Worm (Caenorhabditis elegans) whole organism, L4 larva: ENCODE results near the gene C35D10.8.

ENCODE experiments used
- F44E2.7 ChIP-seq: fragments of 200-800 bp; sonication (Bioruptor generic); IDR thresholded peaks from 2 replicates; pipeline ENCODE4 v2.1.2; 2022; ENCODE audit warnings: missing genetic modification characterization, missing compliant biosample characterization
- T26A8.4 ChIP-seq: fragments of 200-800 bp; sonication (Bioruptor generic); IDR thresholded peaks from 2 replicates; pipeline ENCODE4 v1.3.6; 2022; ENCODE audit warnings: missing genetic modification characterization, missing compliant biosample characterization
- ZK337.2 ChIP-seq: fragments of 200-800 bp; sonication (Bioruptor generic); IDR thresholded peaks from 2 replicates; pipeline ENCODE4 v1.3.6; 2022; ENCODE audit warnings: missing genetic modification reagents, missing genetic modification characterization, missing compliant biosample characterization
- aha-1 ChIP-seq: fragments of 150-350 bp; peaks from one replicate; lab custom pipeline; 2014; ENCODE audit warnings: missing biosample characterization, missing genetic modification characterization
- ceh-20 ChIP-seq: fragments of 200-800 bp; sonication (Bioruptor generic); IDR thresholded peaks from 2 replicates; pipeline ENCODE4 v1.3.6; 2022; ENCODE audit warnings: missing genetic modification reagents, missing genetic modification characterization, missing compliant biosample characterization
- ceh-28 ChIP-seq: fragments of 150-350 bp; optimal IDR thresholded peaks from 2 replicates; lab custom pipeline; 2014; ENCODE audit warnings: missing biosample characterization, missing genetic modification reagents, missing genetic modification characterization
- ceh-44 ChIP-seq: fragments of 200-800 bp; sonication (Bioruptor generic); IDR thresholded peaks from 2 replicates; pipeline ENCODE4 v1.3.6; 2022; ENCODE audit warnings: missing genetic modification reagents, missing genetic modification characterization, missing compliant biosample characterization
- ceh-62 ChIP-seq: sonication (generic microtip); optimal IDR thresholded peaks from 2 replicates; lab custom pipeline; 2017; ENCODE audit warnings: missing biosample characterization, missing genetic modification characterization
- ceh-82 ChIP-seq: sonication (generic microtip); optimal IDR thresholded peaks from 2 replicates; lab custom pipeline; 2017; ENCODE audit warnings: missing biosample characterization, missing genetic modification characterization
- cey-2 ChIP-seq: sonication (generic microtip); optimal IDR thresholded peaks from 3 replicates; lab custom pipeline; 2017; ENCODE audit warnings: missing genetic modification characterization, mild to moderate bottlenecking, missing compliant biosample characterization, antibody characterized with exemption, borderline replicate concordance; ENCODE audit not compliant: insufficient read depth
- ctbp-1 ChIP-seq: fragments of 200-800 bp; sonication (Bioruptor generic); IDR thresholded peaks from 2 replicates; pipeline ENCODE4 v1.3.6; 2022; ENCODE audit warnings: missing genetic modification reagents, missing genetic modification characterization, missing compliant biosample characterization
- daf-16 ChIP-seq, 3 experiments: sonication (generic microtip); optimal IDR thresholded peaks; 2 replicates each; lab custom pipeline; 2016 to 2017; ENCODE audit warnings: missing genetic modification characterization in 3 of 3, missing genetic modification reagents in 3 of 3, mild to moderate bottlenecking in 2 of 3, missing compliant biosample characterization in 2 of 3, missing biosample characterization in 1 of 3, moderate library complexity in 1 of 3
- daf-19 ChIP-seq: fragments of 200-800 bp; sonication (Bioruptor generic); conservative IDR thresholded peaks from 2 replicates; pipeline ENCODE4 v1.3.6; 2022; ENCODE audit warnings: missing genetic modification characterization, missing compliant biosample characterization
- daf-8 ChIP-seq: fragments of 200-800 bp; sonication (Bioruptor generic); IDR thresholded peaks from 2 replicates; pipeline ENCODE4 v1.3.6; 2022; ENCODE audit warnings: missing genetic modification characterization, missing compliant biosample characterization
- dmd-6 ChIP-seq: fragments of 200-800 bp; sonication (Bioruptor generic); IDR thresholded peaks from 2 replicates; pipeline ENCODE4 v1.3.6; 2022; ENCODE audit warnings: missing genetic modification reagents, missing genetic modification characterization, missing compliant biosample characterization
- dve-1 ChIP-seq: sonication (generic microtip); optimal IDR thresholded peaks from 2 replicates; lab custom pipeline; 2017; ENCODE audit warnings: antibody characterized with exemption, mild to moderate bottlenecking, missing genetic modification characterization, missing compliant biosample characterization; ENCODE audit not compliant: insufficient read depth
- egl-43 ChIP-seq: fragments of 200-800 bp; sonication (Bioruptor generic); IDR thresholded peaks from 2 replicates; pipeline ENCODE4 v1.3.6; 2022; ENCODE audit warnings: missing genetic modification reagents, missing genetic modification characterization, missing compliant biosample characterization
- fkh-10 ChIP-seq: fragments of 150-350 bp; optimal IDR thresholded peaks from 2 replicates; lab custom pipeline; 2014; ENCODE audit warnings: missing biosample characterization, missing genetic modification reagents, missing genetic modification characterization
- fos-1 ChIP-seq: fragments of 150-350 bp; optimal IDR thresholded peaks from 2 replicates; lab custom pipeline; 2014; ENCODE audit warnings: missing biosample characterization, missing genetic modification characterization
- hif-1 ChIP-seq, 2 experiments: sonication (generic microtip); optimal IDR thresholded peaks; 2 replicates each; lab custom pipeline; 2016 to 2017; ENCODE audit warnings: missing compliant biosample characterization in 2 of 2, missing genetic modification characterization in 2 of 2, missing genetic modification reagents in 2 of 2, missing genotype in 2 of 2, mild to moderate bottlenecking in 1 of 2
- hlh-11 ChIP-seq: fragments of 200-800 bp; sonication (Bioruptor generic); optimal IDR thresholded peaks from 2 replicates; lab custom pipeline; 2018; ENCODE audit warnings: mild to moderate bottlenecking, missing genetic modification characterization, missing compliant biosample characterization
- lin-38 ChIP-seq: fragments of 200-800 bp; sonication (Bioruptor generic); IDR thresholded peaks from 2 replicates; pipeline ENCODE4 v1.3.6; 2022; ENCODE audit warnings: missing genetic modification reagents, missing genetic modification characterization, missing compliant biosample characterization
- lir-3 ChIP-seq: sonication (generic microtip); optimal IDR thresholded peaks from 2 replicates; lab custom pipeline; 2016; ENCODE audit warnings: mild to moderate bottlenecking, missing genetic modification characterization, missing compliant biosample characterization
- nhr-10 ChIP-seq: fragments of 150-350 bp; optimal IDR thresholded peaks from 2 replicates; lab custom pipeline; 2014; ENCODE audit warnings: missing biosample characterization, missing genetic modification characterization
- nhr-11 ChIP-seq: fragments of 150-350 bp; optimal IDR thresholded peaks from 2 replicates; lab custom pipeline; 2014; ENCODE audit warnings: missing biosample characterization, missing genetic modification characterization
- nhr-25 ChIP-seq: sonication (generic microtip); optimal IDR thresholded peaks from 2 replicates; lab custom pipeline; 2017; ENCODE audit warnings: missing genetic modification characterization, mild to moderate bottlenecking, missing compliant biosample characterization, antibody characterized with exemption, moderate library complexity, borderline replicate concordance; ENCODE audit not compliant: insufficient read depth
- nhr-28 ChIP-seq: fragments of 150-350 bp; optimal IDR thresholded peaks from 2 replicates; lab custom pipeline; 2014; ENCODE audit warnings: missing biosample characterization, missing genetic modification characterization
- nhr-6 ChIP-seq: fragments of 150-350 bp; optimal IDR thresholded peaks from 2 replicates; lab custom pipeline; 2014; ENCODE audit warnings: missing biosample characterization, missing genetic modification characterization
- pqm-1 ChIP-seq: sonication (generic microtip); optimal IDR thresholded peaks from 2 replicates; lab custom pipeline; 2017; ENCODE audit warnings: missing biosample characterization, missing genetic modification characterization
- tra-1 ChIP-seq: fragments of 200-800 bp; sonication (Bioruptor generic); IDR thresholded peaks from 2 replicates; pipeline ENCODE4 v1.3.6; 2022; ENCODE audit warnings: missing genetic modification reagents, missing genetic modification characterization, missing compliant biosample characterization
- zip-11 ChIP-seq: fragments of 200-800 bp; sonication (Bioruptor generic); IDR thresholded peaks from 2 replicates; pipeline ENCODE4 v1.3.6; 2022; ENCODE audit warnings: missing genetic modification characterization, missing compliant biosample characterization
- zip-2 ChIP-seq: fragments of 150-350 bp; optimal IDR thresholded peaks from 2 replicates; lab custom pipeline; 2014; ENCODE audit warnings: missing biosample characterization, missing genetic modification characterization
- ztf-7 ChIP-seq: fragments of 150-350 bp; optimal IDR thresholded peaks from 2 replicates; lab custom pipeline; 2014; ENCODE audit warnings: missing biosample characterization, missing genetic modification characterization

The C35D10.8 gene

DNA sequence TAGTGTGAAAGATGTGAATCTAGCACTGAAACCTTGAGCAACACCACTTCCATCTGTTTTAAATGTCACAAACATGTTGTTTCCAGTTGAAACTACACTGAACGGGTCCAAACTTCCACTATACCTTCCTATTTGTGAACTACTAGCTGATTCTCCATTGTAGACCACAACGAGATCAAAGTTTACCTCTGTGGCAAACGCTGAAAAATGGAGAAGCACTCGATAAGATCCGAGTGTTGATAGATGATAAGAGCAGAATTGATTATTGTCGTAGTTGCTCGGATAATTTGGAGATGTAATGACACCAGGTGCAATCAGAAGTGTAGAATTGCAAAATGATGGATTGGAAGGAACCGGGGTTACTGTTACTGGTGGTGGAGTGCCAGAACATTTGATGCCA lies 26.9 kb downstream of the C35D10.8 start:
- no peak for TF ChIP-seq daf-19
- TF ChIP-seq nhr-28: peak; percentile 11
- TF ChIP-seq hlh-11 (tag; lab: Kevin White, UChicago): peak; percentile 12
- TF ChIP-seq ceh-82 (tag; lab: Kevin White, UChicago): no peak
- TF ChIP-seq daf-16 (GFP tag; optimal IDR thresholded peaks at IDR 0.05; lab: Kevin White, UChicago): no peak
- peak; percentile 22 for TF ChIP-seq daf-16 (tag; optimal IDR thresholded peaks at IDR 0.05; lab: Kevin White, UChicago)
- peak; percentile 38 for TF ChIP-seq pqm-1 (tag; lab: Kevin White, UChicago)
- 0 out of 2 replicates have a peak, but pooled peaks have one; percentile 17 for TF ChIP-seq dmd-6

- TF ChIP-seq ctbp-1 (GFP tag; lab: Robert Waterston, UW) (no peak), nhr-11 (tag; lab: Kevin White, UChicago) (no peak), fkh-10 (GFP tag; lab: Kevin White, UChicago) (no peak), daf-16 (GFP tag; optimal IDR thresholded peaks at IDR 0.05; lab: Kevin White, UChicago) (no peak), daf-16 (tag; optimal IDR thresholded peaks at IDR 0.05; lab: Kevin White, UChicago) (peak; percentile 17), lir-3 (tag; lab: Kevin White, UChicago) (no peak), nhr-25 (no peak), ztf-7 (tag; lab: Kevin White, UChicago) (no peak), ceh-44 (GFP tag; lab: Robert Waterston, UW) (no peak), dve-1 (tag; lab: Kevin White, UChicago) (peak; percentile 13), daf-8 (no peak), nhr-28 (no peak), pqm-1 (tag; lab: Kevin White, UChicago) (peak; percentile 56)
These were observed 28.4 kb downstream of the C35D10.8 start, which contains the start of gene clec-5 for ce11 chrIII:4883429-4883828. Gene clec-5 (minus strand): TSS chrIII:4883606.

ce11 chrIII:4887291-4887690 lies 32.3 kb downstream of the C35D10.8 start, which contains the start of gene clec-6:
Gene clec-6 (minus strand): TSS chrIII:4887444.
- no peak for TF ChIP-seq hif-1 (tag; optimal IDR thresholded peaks at IDR 0.05; lab: Kevin White, UChicago)
- TF ChIP-seq nhr-28: peak; percentile 8
- no peak for TF ChIP-seq lin-38
- no peak for TF ChIP-seq ZK337.2
- no peak for TF ChIP-seq ceh-28 (tag; lab: Kevin White, UChicago)
- TF ChIP-seq zip-2 (tag; lab: Kevin White, UChicago): no peak
- no peak for TF ChIP-seq ceh-62 (tag; lab: Kevin White, UChicago)
- TF ChIP-seq egl-43: no peak
- TF ChIP-seq ceh-20: no peak
- no peak for TF ChIP-seq daf-16 (GFP tag; optimal IDR thresholded peaks at IDR 0.05; lab: Kevin White, UChicago)
- TF ChIP-seq daf-16 (tag; optimal IDR thresholded peaks at IDR 0.05; lab: Kevin White, UChicago): peak; percentile 42
- TF ChIP-seq tra-1 (GFP tag; lab: Robert Waterston, UW): no peak
- TF ChIP-seq ceh-82 (tag; lab: Kevin White, UChicago): no peak
- TF ChIP-seq dmd-6: peak; percentile 36; the same call in 1 of the 2 replicates
- TF ChIP-seq fos-1 (tag; lab: Kevin White, UChicago): no peak
- TF ChIP-seq, all 104 proteins: peak for 3

DNA sequence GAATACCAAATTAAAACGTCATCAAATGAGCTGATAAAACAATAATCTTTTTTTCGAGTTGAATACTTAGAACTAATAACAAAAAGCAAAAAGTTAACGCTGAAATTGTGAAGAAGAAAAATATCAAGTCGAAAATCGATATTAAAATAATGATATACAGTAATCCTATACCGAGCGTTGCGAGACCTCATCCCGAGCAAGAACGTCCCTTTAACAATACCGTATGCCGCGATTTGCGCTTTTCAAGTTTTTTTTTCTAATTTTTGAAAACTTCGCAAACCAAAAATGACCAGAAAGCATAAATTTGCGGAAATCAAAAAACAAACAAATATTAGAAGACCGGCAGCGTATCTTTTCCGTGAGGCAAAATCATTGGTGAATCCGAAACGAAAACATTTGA lies 36.0 kb downstream of the C35D10.8 start, which contains the start of gene F26F4.5:
TSS of gene F26F4.5 (minus strand) at position 256 of the 400 bp plus-strand sequence.
- TF ChIP-seq T26A8.4 (no peak), zip-11 (no peak), cey-2 (tag; lab: Kevin White, UChicago) (no peak), lin-38 (peak; percentile 45; the same call in 1 of the 2 replicates), aha-1 (tag; lab: Kevin White, UChicago) (peak; percentile 70)

- TF ChIP-seq nhr-10 (tag; lab: Kevin White, UChicago) (no peak), F44E2.7 (no peak), nhr-6 (tag; lab: Kevin White, UChicago) (no peak), hlh-11 (tag; lab: Kevin White, UChicago) (no peak)
These were observed 38.5 kb downstream of the C35D10.8 start, which contains the start of gene F26F4.6 for ce11 chrIII:4893540-4893939. Gene F26F4.6 (minus strand): TSS chrIII:4893640.
